Fruit fly (Drosophila melanogaster): ENCODE data around the gene Marcal1.

Gene Marcal1

dm6 chr2L:4958111-4958510, 2.8 kb downstream of the Marcal1 start, which contains the start of gene CG34124:
TSS of gene CG34124 (plus strand) at chr2L:4958411.
- TF ChIP-seq noc (tag; optimal IDR thresholded peaks at IDR 0.05): no peak

dm6 chr2L:4965420-4965819, 10.1 kb downstream of the Marcal1 start, which contains the start of gene CG34125:
TSS of gene CG34125 (plus strand) at chr2L:4965673.
- TF ChIP-seq noc (tag; optimal IDR thresholded peaks at IDR 0.05): no peak

- no peak for TF ChIP-seq noc (tag; optimal IDR thresholded peaks at IDR 0.05)
Observed at dm6 chr2L:4965923-4966322, 10.6 kb downstream of the Marcal1 start.

dm6 chr2L:4967511-4967910, 12.2 kb downstream of the Marcal1 start, which contains the start of gene eIF3i:
TSS of gene eIF3i (minus strand) at chr2L:4967775.
- TF ChIP-seq noc (tag; optimal IDR thresholded peaks at IDR 0.05): no peak

- no peak for TF ChIP-seq noc (tag; optimal IDR thresholded peaks at IDR 0.05)
Observed at dm6 chr2L:4968767-4969166, 13.5 kb downstream of the Marcal1 start, which contains the start of the genes Scox and Polr1C. TSS of gene Scox (minus strand) at chr2L:4968935. TSS of gene Polr1C (plus strand) at chr2L:4969004.

- no peak for TF ChIP-seq noc (tag; optimal IDR thresholded peaks at IDR 0.05)
Observed at dm6 chr2L:4971329-4971798, 16.1 kb downstream of the Marcal1 start, which contains the start of gene CG14043. TSS of gene CG14043 (plus strand) at chr2L:4971702.

dm6 chr2L:4973731-4974415, 18.6 kb downstream of the Marcal1 start, which contains the start of gene mRpL28:
TSS of gene mRpL28 (plus strand) at chr2L:4973976.
- TF ChIP-seq noc (tag; optimal IDR thresholded peaks at IDR 0.05): no peak

dm6 chr2L:4976988-4977551, 21.8 kb downstream of the Marcal1 start, which contains the start of the genes Gmd and CG3792:
TSS of gene Gmd (minus strand) at chr2L:4977023.
TSS of gene CG3792 (plus strand) at chr2L:4977312.
- peak; percentile 87 for TF ChIP-seq noc (tag; optimal IDR thresholded peaks at IDR 0.05)

- TF ChIP-seq noc (tag; optimal IDR thresholded peaks at IDR 0.05): no peak
Observed at dm6 chr2L:4979138-4979537, 23.8 kb downstream of the Marcal1 start, which contains the start of gene CG8891. TSS of gene CG8891 (minus strand) at chr2L:4979379.

dm6 chr2L:4981278-4981966, 26.1 kb downstream of the Marcal1 start, which contains the start of the genes CG8892 and CG34126:
TSS of gene CG8892 (minus strand) at chr2L:4981592.
TSS of gene CG34126 (plus strand) at chr2L:4981614.
- peak; percentile 98 for TF ChIP-seq noc (tag; optimal IDR thresholded peaks at IDR 0.05)

- TF ChIP-seq noc (tag; optimal IDR thresholded peaks at IDR 0.05): no peak
Observed at dm6 chr2L:4982098-4982646, 26.9 kb downstream of the Marcal1 start.

dm6 chr2L:4995010-4995836, 39.9 kb downstream of the Marcal1 start:
- no peak for TF ChIP-seq noc (tag; optimal IDR thresholded peaks at IDR 0.05)

- TF ChIP-seq noc (tag; optimal IDR thresholded peaks at IDR 0.05): no peak
Observed at dm6 chr2L:4995837-4996136, 40.5 kb downstream of the Marcal1 start.

- no peak for TF ChIP-seq noc (tag; optimal IDR thresholded peaks at IDR 0.05)
Observed at dm6 chr2L:4996283-4996922, 41.1 kb downstream of the Marcal1 start.

All from whole organism, larva.